Worm (Caenorhabditis elegans) whole organism, L4 larva: ENCODE data around the gene enri-1.

ENCODE experiments used
- D1046.2 ChIP-seq: fragments of 200-800 bp; sonication (Bioruptor generic); IDR thresholded peaks from 2 replicates; pipeline ENCODE4 v1.3.6; 2022; ENCODE audit warnings: missing genetic modification characterization, missing compliant biosample characterization
- F26F4.8 ChIP-seq: fragments of 200-800 bp; sonication (Bioruptor generic); conservative IDR thresholded peaks from 2 replicates; pipeline ENCODE4 v1.3.6; 2022; ENCODE audit warnings: missing genetic modification characterization, missing compliant biosample characterization
- R02D3.7 ChIP-seq: fragments of 150-350 bp; sonication (generic microtip); optimal IDR thresholded peaks from 3 replicates; lab custom pipeline; 2014; ENCODE audit warnings: missing biosample characterization, missing genetic modification characterization
- T20F7.1 ChIP-seq: fragments of 200-800 bp; sonication (Bioruptor generic); optimal IDR thresholded peaks from 2 replicates; lab custom pipeline; 2018; ENCODE audit warnings: mild to moderate bottlenecking, missing genetic modification characterization, missing compliant biosample characterization
- Y75B8A.6 ChIP-seq: fragments of 200-800 bp; sonication (Bioruptor generic); IDR thresholded peaks from 2 replicates; pipeline ENCODE4 v1.3.6; 2022; ENCODE audit warnings: missing genetic modification reagents, missing genetic modification characterization, missing compliant biosample characterization
- ZK546.5 ChIP-seq, 2 experiments: sonication (generic microtip); optimal IDR thresholded peaks; 2 replicates each; lab custom pipeline; 2017; ENCODE audit warnings: missing biosample characterization in 2 of 2, missing genetic modification characterization in 2 of 2
- aha-1 ChIP-seq: fragments of 150-350 bp; peaks from one replicate; lab custom pipeline; 2014; ENCODE audit warnings: missing biosample characterization, missing genetic modification characterization
- aly-2 ChIP-seq: sonication (generic microtip); optimal IDR thresholded peaks from 2 replicates; lab custom pipeline; 2018; ENCODE audit warnings: missing biosample characterization, missing genetic modification characterization
- ama-1 ChIP-seq: fragments of 150-350 bp; optimal IDR thresholded peaks from 2 replicates; lab custom pipeline; 2014; ENCODE audit warnings: inconsistent platforms, mixed read lengths
- ceh-28 ChIP-seq: fragments of 150-350 bp; optimal IDR thresholded peaks from 2 replicates; lab custom pipeline; 2014; ENCODE audit warnings: missing biosample characterization, missing genetic modification reagents, missing genetic modification characterization
- ceh-32 ChIP-seq: sonication (generic microtip); optimal IDR thresholded peaks from 2 replicates; lab custom pipeline; 2016; ENCODE audit warnings: mild to moderate bottlenecking, missing genetic modification characterization, missing compliant biosample characterization; ENCODE audit not compliant: poor library complexity
- ceh-82 ChIP-seq: sonication (generic microtip); optimal IDR thresholded peaks from 2 replicates; lab custom pipeline; 2017; ENCODE audit warnings: missing biosample characterization, missing genetic modification characterization
- ces-1 ChIP-seq: fragments of 150-350 bp; sonication (generic microtip); optimal IDR thresholded peaks from 4 replicates; lab custom pipeline; 2014; ENCODE audit warnings: missing biosample characterization, missing genetic modification reagents, missing genetic modification characterization
- daf-19 ChIP-seq: fragments of 200-800 bp; sonication (Bioruptor generic); conservative IDR thresholded peaks from 2 replicates; pipeline ENCODE4 v1.3.6; 2022; ENCODE audit warnings: missing genetic modification characterization, missing compliant biosample characterization
- daf-8 ChIP-seq: fragments of 200-800 bp; sonication (Bioruptor generic); IDR thresholded peaks from 2 replicates; pipeline ENCODE4 v1.3.6; 2022; ENCODE audit warnings: missing genetic modification characterization, missing compliant biosample characterization
- dmd-6 ChIP-seq: fragments of 200-800 bp; sonication (Bioruptor generic); IDR thresholded peaks from 2 replicates; pipeline ENCODE4 v1.3.6; 2022; ENCODE audit warnings: missing genetic modification reagents, missing genetic modification characterization, missing compliant biosample characterization
- dpl-1 ChIP-seq: fragments of 150-350 bp; optimal IDR thresholded peaks from 2 replicates; lab custom pipeline; 2014; ENCODE audit warnings: missing biosample characterization, missing genetic modification reagents, missing genetic modification characterization
- fkh-10 ChIP-seq: fragments of 150-350 bp; optimal IDR thresholded peaks from 2 replicates; lab custom pipeline; 2014; ENCODE audit warnings: missing biosample characterization, missing genetic modification reagents, missing genetic modification characterization
- hif-1 ChIP-seq, 2 experiments: sonication (generic microtip); optimal IDR thresholded peaks; 2 replicates each; lab custom pipeline; 2016 to 2017; ENCODE audit warnings: missing compliant biosample characterization in 2 of 2, missing genetic modification characterization in 2 of 2, missing genetic modification reagents in 2 of 2, missing genotype in 2 of 2, mild to moderate bottlenecking in 1 of 2
- hlh-11 ChIP-seq: fragments of 200-800 bp; sonication (Bioruptor generic); optimal IDR thresholded peaks from 2 replicates; lab custom pipeline; 2018; ENCODE audit warnings: mild to moderate bottlenecking, missing genetic modification characterization, missing compliant biosample characterization
- lin-15B ChIP-seq: fragments of 150-350 bp; sonication (generic microtip); optimal IDR thresholded peaks from 3 replicates; lab custom pipeline; 2014; ENCODE audit warnings: missing biosample characterization, missing genetic modification characterization
- lin-38 ChIP-seq: fragments of 200-800 bp; sonication (Bioruptor generic); IDR thresholded peaks from 2 replicates; pipeline ENCODE4 v1.3.6; 2022; ENCODE audit warnings: missing genetic modification reagents, missing genetic modification characterization, missing compliant biosample characterization
- lin-39 ChIP-seq: fragments of 150-350 bp; optimal IDR thresholded peaks from 2 replicates; lab custom pipeline; 2014; ENCODE audit warnings: missing biosample characterization, missing genetic modification reagents, missing genetic modification characterization
- lir-3 ChIP-seq: sonication (generic microtip); optimal IDR thresholded peaks from 2 replicates; lab custom pipeline; 2016; ENCODE audit warnings: mild to moderate bottlenecking, missing genetic modification characterization, missing compliant biosample characterization
- madf-5 ChIP-seq, 2 experiments: fragments of 200-800 bp; sonication (Bioruptor generic); IDR thresholded peaks; 2 replicates each; pipeline ENCODE4 v1.3.6; 2022; ENCODE audit warnings: missing compliant biosample characterization in 2 of 2, missing genetic modification characterization in 2 of 2
- madf-9 ChIP-seq: fragments of 200-800 bp; sonication (Bioruptor generic); conservative IDR thresholded peaks from 2 replicates; pipeline ENCODE4 v1.3.6; 2022; ENCODE audit warnings: missing genetic modification reagents, missing genetic modification characterization, missing compliant biosample characterization
- mdl-1 ChIP-seq, 2 experiments: fragments of 150-350 bp in 1 of 2; sonication (generic microtip) in 1 of 2; optimal IDR thresholded peaks; 2 replicates each; lab custom pipeline; 2014 to 2017; ENCODE audit warnings: missing biosample characterization in 2 of 2, missing genetic modification characterization in 2 of 2
- mxl-3 ChIP-seq: fragments of 200-800 bp; sonication (Bioruptor generic); optimal IDR thresholded peaks from 2 replicates; lab custom pipeline; 2018; ENCODE audit warnings: mild to moderate bottlenecking, missing genetic modification characterization, missing compliant biosample characterization
- nhr-10 ChIP-seq: fragments of 150-350 bp; optimal IDR thresholded peaks from 2 replicates; lab custom pipeline; 2014; ENCODE audit warnings: missing biosample characterization, missing genetic modification characterization
- nhr-237 ChIP-seq: sonication (generic microtip); optimal IDR thresholded peaks from 2 replicates; lab custom pipeline; 2017; ENCODE audit warnings: missing biosample characterization, missing genetic modification characterization
- nhr-28 ChIP-seq: fragments of 150-350 bp; optimal IDR thresholded peaks from 2 replicates; lab custom pipeline; 2014; ENCODE audit warnings: missing biosample characterization, missing genetic modification characterization
- nhr-6 ChIP-seq: fragments of 150-350 bp; optimal IDR thresholded peaks from 2 replicates; lab custom pipeline; 2014; ENCODE audit warnings: missing biosample characterization, missing genetic modification characterization
- nhr-76 ChIP-seq: fragments of 150-350 bp; optimal IDR thresholded peaks from 2 replicates; lab custom pipeline; 2014; ENCODE audit warnings: missing biosample characterization, missing genetic modification characterization
- nhr-77 ChIP-seq: fragments of 150-350 bp; optimal IDR thresholded peaks from 2 replicates; lab custom pipeline; 2014; ENCODE audit warnings: missing biosample characterization, missing genetic modification characterization
- pqm-1 ChIP-seq: sonication (generic microtip); optimal IDR thresholded peaks from 2 replicates; lab custom pipeline; 2017; ENCODE audit warnings: missing biosample characterization, missing genetic modification characterization
- saeg-2 ChIP-seq: fragments of 200-800 bp; sonication (Bioruptor generic); IDR thresholded peaks from 2 replicates; pipeline ENCODE4 v1.3.6; 2022; ENCODE audit warnings: missing genetic modification reagents, missing genetic modification characterization, missing compliant biosample characterization
- set-16 ChIP-seq: fragments of 200-800 bp; sonication (Bioruptor generic); IDR thresholded peaks from 2 replicates; pipeline ENCODE4 v1.3.6; 2022; ENCODE audit warnings: missing genetic modification reagents, missing genetic modification characterization, missing compliant biosample characterization
- snpc-1.2 ChIP-seq: fragments of 200-800 bp; sonication (Bioruptor generic); IDR thresholded peaks from 2 replicates; pipeline ENCODE4 v1.3.6; 2022; ENCODE audit warnings: missing genetic modification reagents, missing genetic modification characterization, missing compliant biosample characterization
- snpc-4 ChIP-seq: fragments of 150-350 bp; optimal IDR thresholded peaks from 2 replicates; lab custom pipeline; 2014; ENCODE audit warnings: missing biosample characterization, missing genetic modification characterization
- spr-3 ChIP-seq: fragments of 200-800 bp; sonication (Bioruptor generic); optimal IDR thresholded peaks from 2 replicates; lab custom pipeline; 2018; ENCODE audit warnings: mild to moderate bottlenecking, missing genetic modification characterization, missing compliant biosample characterization
- tra-1 ChIP-seq: fragments of 200-800 bp; sonication (Bioruptor generic); IDR thresholded peaks from 2 replicates; pipeline ENCODE4 v1.3.6; 2022; ENCODE audit warnings: missing genetic modification reagents, missing genetic modification characterization, missing compliant biosample characterization
- unc-130 ChIP-seq: sonication (generic microtip); optimal IDR thresholded peaks from 2 replicates; lab custom pipeline; 2016; ENCODE audit warnings: missing genetic modification reagents, missing genetic modification characterization, missing compliant biosample characterization
- unc-39 ChIP-seq: sonication (generic microtip); optimal IDR thresholded peaks from 2 replicates; lab custom pipeline; 2017; ENCODE audit warnings: missing biosample characterization, missing genetic modification characterization
- unc-62 ChIP-seq, 3 experiments: fragments of 150-350 bp in 1 of 3; sonication (generic microtip); optimal IDR thresholded peaks in 2 of 3; peaks in 1 of 3; 1 replicate in 1 of 3; 2 replicates in 2 of 3; lab custom pipeline; 2014 to 2017; ENCODE audit warnings: missing biosample characterization in 3 of 3, missing genetic modification characterization in 3 of 3, missing genetic modification reagents in 3 of 3, missing genotype in 1 of 3
- zag-1 ChIP-seq: fragments of 150-350 bp; optimal IDR thresholded peaks from 2 replicates; lab custom pipeline; 2014; ENCODE audit warnings: missing biosample characterization, missing genetic modification characterization
- zfp-2 ChIP-seq: sonication (generic microtip); optimal IDR thresholded peaks from 2 replicates; lab custom pipeline; 2016; ENCODE audit warnings: mild to moderate bottlenecking, missing genetic modification characterization, missing compliant biosample characterization
- zfp-3 ChIP-seq: fragments of 200-800 bp; sonication (Bioruptor generic); conservative IDR thresholded peaks from 2 replicates; pipeline ENCODE4 v1.3.6; 2022; ENCODE audit warnings: missing genetic modification reagents, missing genetic modification characterization, missing compliant biosample characterization
- zip-11 ChIP-seq: fragments of 200-800 bp; sonication (Bioruptor generic); IDR thresholded peaks from 2 replicates; pipeline ENCODE4 v1.3.6; 2022; ENCODE audit warnings: missing genetic modification characterization, missing compliant biosample characterization
- ztf-11 ChIP-seq: fragments of 150-350 bp; optimal IDR thresholded peaks from 2 replicates; lab custom pipeline; 2014; ENCODE audit warnings: missing biosample characterization, missing genetic modification characterization
- ztf-7 ChIP-seq: fragments of 150-350 bp; optimal IDR thresholded peaks from 2 replicates; lab custom pipeline; 2014; ENCODE audit warnings: missing biosample characterization, missing genetic modification characterization

The enri-1 gene

ce11 chrII:2379673-2380072, 38.3 kb upstream of the enri-1 start:
- TF ChIP-seq set-16 (GFP tag; lab: Robert Waterston, UW) = peak; percentile 83
- no peak for TF ChIP-seq ces-1 (GFP tag; lab: Kevin White, UChicago)
- TF ChIP-seq madf-5 (GFP tag; IDR thresholded peaks at IDR 0.05; lab: Robert Waterston, UW) = no peak
- no peak for TF ChIP-seq mxl-3 (GFP tag; lab: Kevin White, UChicago)

- TF ChIP-seq saeg-2 (GFP tag; lab: Robert Waterston, UW) (peak; percentile 77; the same call in 1 of the 2 replicates), ceh-82 (tag; lab: Kevin White, UChicago) (no peak), R02D3.7 (tag; lab: Kevin White, UChicago) (no peak), D1046.2 (GFP tag; lab: Robert Waterston, UW) (no peak), Y75B8A.6 (GFP tag; lab: Robert Waterston, UW) (peak; percentile 58; the same call in 1 of the 2 replicates), hif-1 (tag; optimal IDR thresholded peaks at IDR 0.05; lab: Kevin White, UChicago) (no peak), dpl-1 (GFP tag; lab: Kevin White, UChicago) (peak; percentile 35), lin-39 (no peak), zip-11 (GFP tag; lab: Robert Waterston, UW) (no peak), aly-2 (tag; lab: Kevin White, UChicago) (no peak), tra-1 (GFP tag; lab: Robert Waterston, UW) (peak; percentile 98), daf-8 (GFP tag; lab: Robert Waterston, UW) (no peak), snpc-4 (tag; lab: Kevin White, UChicago) (no peak), aha-1 (tag; lab: Kevin White, UChicago) (peak; percentile 97), T20F7.1 (peak; percentile 81), fkh-10 (GFP tag; lab: Kevin White, UChicago) (no peak), ZK546.5 (tag; optimal IDR thresholded peaks at IDR 0.05; lab: Kevin White, UChicago) (no peak), ceh-28 (tag; lab: Kevin White, UChicago) (no peak), ztf-7 (tag; lab: Kevin White, UChicago) (no peak), lir-3 (tag; lab: Kevin White, UChicago) (no peak), nhr-77 (tag; lab: Kevin White, UChicago) (peak; percentile 86), lin-38 (no peak; the same call in 1 of the 2 replicates), F26F4.8 (no peak), unc-39 (tag; lab: Kevin White, UChicago) (no peak), madf-9 (GFP tag; lab: Robert Waterston, UW) (0 out of 2 replicates have a peak, but pooled peaks have one; percentile 7), madf-5 (GFP tag; IDR thresholded peaks at IDR 0.05; lab: Robert Waterston, UW) (no peak), snpc-1.2 (GFP tag; lab: Robert Waterston, UW) (no peak), ama-1 (no peak), mdl-1 (tag; optimal IDR thresholded peaks at IDR 0.05; lab: Kevin White, UChicago) (peak in 1 of 2 experiments; percentile 30), zag-1 (tag; lab: Kevin White, UChicago) (no peak), unc-130 (GFP tag; lab: Kevin White, UChicago) (no peak), hlh-11 (tag; lab: Kevin White, UChicago) (peak; percentile 98), nhr-237 (tag; lab: Kevin White, UChicago) (no peak), lin-15B (tag; lab: Kevin White, UChicago) (no peak), nhr-10 (peak; percentile 60), ceh-32 (no peak), nhr-28 (tag; lab: Kevin White, UChicago) (peak; percentile 95), daf-19 (GFP tag; lab: Robert Waterston, UW) (no peak), spr-3 (no peak), nhr-76 (tag; lab: Kevin White, UChicago) (no peak), nhr-6 (tag; lab: Kevin White, UChicago) (peak; percentile 51), zfp-3 (GFP tag; lab: Robert Waterston, UW) (no peak), pqm-1 (tag; lab: Kevin White, UChicago) (peak; percentile 100), ztf-11 (tag; lab: Kevin White, UChicago) (no peak), unc-62 (GFP tag; optimal IDR thresholded peaks at IDR 0.05 in 1 of 2; lab: Kevin White, UChicago) (peak in 1 of 2 experiments; percentile 74), unc-62 (tag; optimal IDR thresholded peaks at IDR 0.05; lab: Kevin White, UChicago) (no peak), dmd-6 (GFP tag; lab: Robert Waterston, UW) (peak; percentile 96), zfp-2 (tag; lab: Kevin White, UChicago) (no peak)
Observed at ce11 chrII:2378465-2379009, 37.1 kb upstream of the enri-1 start.
